Worm (Caenorhabditis elegans): ENCODE results near the gene F11C7.2.

- no peak for TF ChIP-seq unc-62 (GFP tag; optimal IDR thresholded peaks at IDR 0.05 in 1 of 2)
- TF ChIP-seq unc-62 (tag; optimal IDR thresholded peaks at IDR 0.05), result no peak
- TF ChIP-seq ama-1 (optimal IDR thresholded peaks at IDR 0.05), result no peak
- TF ChIP-seq lin-15B (tag; optimal IDR thresholded peaks at IDR 0.05), result no peak
- no peak for TF ChIP-seq nhr-11 (tag; optimal IDR thresholded peaks at IDR 0.05)
- TF ChIP-seq ceh-82 (tag; optimal IDR thresholded peaks at IDR 0.05), result no peak
- TF ChIP-seq fkh-10 (GFP tag; optimal IDR thresholded peaks at IDR 0.05), result no peak
- TF ChIP-seq ceh-20 (GFP tag; IDR thresholded peaks at IDR 0.05), result no peak
Observed at ce11 chrX:17362529-17362928, 34.1 kb upstream of the F11C7.2 start, which contains the start of gene F10D7.11.
